Fruit fly (Drosophila melanogaster) whole organism, embryonic: ENCODE results near the gene CG15296.

Source experiments
- Aef1 ChIP-seq: fragments of 200-800 bp; sonication (Bioruptor generic); IDR thresholded peaks from 3 replicates; pipeline ENCODE4 v1.3.6; 2022; ENCODE audit warnings: missing biosample characterization, missing genetic modification characterization
- B-H2 ChIP-seq: fragments of 200-800 bp; sonication (Bioruptor generic); optimal IDR thresholded peaks from 2 replicates; lab custom pipeline; 2018; ENCODE audit warnings: missing biosample characterization, mild to moderate bottlenecking, missing genetic modification characterization
- CG10366 ChIP-seq: fragments of 200-800 bp; sonication (Bioruptor generic); IDR thresholded peaks from 2 replicates; pipeline ENCODE4 v1.3.6; 2022; ENCODE audit warnings: missing biosample characterization, missing genetic modification characterization
- CG10565 ChIP-seq: fragments of 200-800 bp; sonication (Bioruptor generic); optimal IDR thresholded peaks from 3 replicates; lab custom pipeline; 2016; ENCODE audit warnings: missing biosample characterization, mild to moderate bottlenecking, missing genetic modification characterization
- CG12391 ChIP-seq: fragments of 200-800 bp; sonication (Bioruptor generic); optimal IDR thresholded peaks from 3 replicates; lab custom pipeline; 2018; ENCODE audit warnings: missing biosample characterization, mild to moderate bottlenecking, missing genetic modification characterization, moderate library complexity
- CG12744 ChIP-seq: fragments of 200-800 bp; sonication (Bioruptor generic); optimal IDR thresholded peaks from 2 replicates; lab custom pipeline; 2016; ENCODE audit warnings: missing biosample characterization, missing genetic modification characterization
- CG12769 ChIP-seq: fragments of 200-800 bp; sonication (Bioruptor generic); optimal IDR thresholded peaks from 2 replicates; lab custom pipeline; 2019; ENCODE audit warnings: missing biosample characterization, mild to moderate bottlenecking, missing genetic modification characterization, moderate library complexity
- CG13894 ChIP-seq: fragments of 200-800 bp; sonication (Bioruptor generic); optimal IDR thresholded peaks from 3 replicates; lab custom pipeline; 2018; ENCODE audit warnings: missing biosample characterization, mild to moderate bottlenecking, missing genetic modification characterization, moderate library complexity
- CG1529 ChIP-seq: fragments of 200-800 bp; sonication (Bioruptor generic); optimal IDR thresholded peaks from 3 replicates; lab custom pipeline; 2018; ENCODE audit warnings: missing biosample characterization, missing genetic modification characterization
- CG15514 ChIP-seq: fragments of 200-800 bp; sonication (Bioruptor generic); optimal IDR thresholded peaks from 3 replicates; lab custom pipeline; 2017; ENCODE audit warnings: missing biosample characterization, missing genetic modification characterization, mild to moderate bottlenecking, moderate library complexity, missing genetic modification reagents
- CG17612 ChIP-seq: fragments of 200-800 bp; sonication (Bioruptor generic); IDR thresholded peaks from 2 replicates; pipeline ENCODE4 v1.3.6; 2022; ENCODE audit warnings: missing biosample characterization, missing genetic modification characterization
- CG17829 ChIP-seq: fragments of 200-800 bp; optimal IDR thresholded peaks from 2 replicates; lab custom pipeline; 2019; ENCODE audit warnings: missing biosample characterization, mild to moderate bottlenecking, missing genetic modification characterization, moderate library complexity
- CG2120 ChIP-seq: fragments of 200-800 bp; sonication (Bioruptor generic); optimal IDR thresholded peaks from 3 replicates; lab custom pipeline; 2016; ENCODE audit warnings: missing biosample characterization, missing genetic modification characterization
- CG2678 ChIP-seq: fragments of 200-800 bp; sonication (Bioruptor generic); optimal IDR thresholded peaks from 3 replicates; lab custom pipeline; 2019; ENCODE audit warnings: missing biosample characterization, mild to moderate bottlenecking, missing genetic modification characterization, moderate library complexity
- CG3281 ChIP-seq: fragments of 200-800 bp; sonication (Bioruptor generic); optimal IDR thresholded peaks from 3 replicates; lab custom pipeline; 2017; ENCODE audit warnings: missing biosample characterization, mild to moderate bottlenecking, missing genetic modification characterization
- CG34422 ChIP-seq: fragments of 200-800 bp; sonication (Bioruptor generic); IDR thresholded peaks from 3 replicates; pipeline ENCODE4 v1.3.6; 2022; ENCODE audit warnings: missing biosample characterization, missing genetic modification characterization
- CG4360 ChIP-seq: fragments of 200-800 bp; sonication (Bioruptor generic); IDR thresholded peaks from 2 replicates; pipeline ENCODE4 v1.3.6; 2022; ENCODE audit warnings: missing biosample characterization, missing genetic modification characterization
- CG4404 ChIP-seq: fragments of 200-800 bp; sonication (Bioruptor generic); IDR thresholded peaks from 2 replicates; pipeline ENCODE4 v1.3.6; 2022; ENCODE audit warnings: missing biosample characterization, missing genetic modification characterization
- CG8359 ChIP-seq: fragments of 200-800 bp; sonication (Bioruptor generic); optimal IDR thresholded peaks from 2 replicates; lab custom pipeline; 2017; ENCODE audit warnings: missing biosample characterization, mild to moderate bottlenecking, missing genetic modification characterization, borderline replicate concordance
- CG8478 ChIP-seq: fragments of >200 bp; optimal IDR thresholded peaks from 2 replicates; lab custom pipeline; 2018
- CG9609 ChIP-seq: fragments of 200-800 bp; sonication (Bioruptor generic); optimal IDR thresholded peaks from 3 replicates; lab custom pipeline; 2016; ENCODE audit warnings: missing biosample characterization, missing genetic modification characterization
- Camta ChIP-seq: fragments of 200-800 bp; sonication (Bioruptor generic); optimal IDR thresholded peaks from 2 replicates; lab custom pipeline; 2016; ENCODE audit warnings: missing biosample characterization, missing genetic modification characterization
- Dbx ChIP-seq: fragments of 200-800 bp; sonication (Bioruptor generic); IDR thresholded peaks from 3 replicates; pipeline ENCODE4 v1.3.6; 2022; ENCODE audit warnings: missing biosample characterization, missing genetic modification characterization
- Dip3 ChIP-seq: fragments of 200-800 bp; sonication (Bioruptor generic); optimal IDR thresholded peaks from 3 replicates; lab custom pipeline; 2016; ENCODE audit warnings: missing biosample characterization, missing genetic modification characterization
- E2f1 ChIP-seq: fragments of 200-800 bp; sonication (Bioruptor generic); IDR thresholded peaks from 2 replicates; pipeline ENCODE4 v1.3.6; 2022; ENCODE audit warnings: missing biosample characterization, missing genetic modification characterization
- HLH3B ChIP-seq: fragments of 200-800 bp; sonication (Bioruptor generic); IDR thresholded peaks from 2 replicates; pipeline ENCODE4 v1.3.6; 2022; ENCODE audit warnings: missing biosample characterization, missing genetic modification characterization
- Lim3 ChIP-seq: fragments of 200-800 bp; sonication (Bioruptor generic); IDR thresholded peaks from 2 replicates; pipeline ENCODE4 v1.3.6; 2022; ENCODE audit warnings: missing biosample characterization, missing genetic modification characterization
- Lpt ChIP-seq: fragments of >200 bp; optimal IDR thresholded peaks from 2 replicates; lab custom pipeline; 2018; ENCODE audit warnings: missing biosample characterization, missing genetic modification characterization
- NK7.1 ChIP-seq: fragments of 200-800 bp; sonication (Bioruptor generic); optimal IDR thresholded peaks from 3 replicates; lab custom pipeline; 2016; ENCODE audit warnings: missing biosample characterization, missing genetic modification characterization
- Poxn ChIP-seq: fragments of 200-800 bp; sonication (Bioruptor generic); IDR thresholded peaks from 2 replicates; pipeline ENCODE4 v1.3.6; 2022; ENCODE audit warnings: missing biosample characterization, missing genetic modification characterization
- Side ChIP-seq: fragments of 200-800 bp; sonication (Bioruptor generic); optimal IDR thresholded peaks from 2 replicates; lab custom pipeline; 2016; ENCODE audit warnings: missing biosample characterization, missing genetic modification characterization
- Stat92E ChIP-seq, 3 experiments: fragments of >200 bp in 2 of 3; fragments of 200-800 bp in 1 of 3; sonication (Bioruptor generic) in 1 of 3; optimal IDR thresholded peaks; 2 replicates each; lab custom pipeline; 2017 to 2019; ENCODE audit warnings: missing biosample characterization in 3 of 3, missing genetic modification characterization in 3 of 3, mild to moderate bottlenecking in 1 of 3, moderate library complexity in 1 of 3
- Usf ChIP-seq: fragments of 200-800 bp; sonication (Bioruptor generic); optimal IDR thresholded peaks from 2 replicates; lab custom pipeline; 2017; ENCODE audit warnings: missing genotype, missing biosample characterization, missing genetic modification characterization
- amos ChIP-seq: fragments of 200-800 bp; sonication (Bioruptor generic); IDR thresholded peaks from 2 replicates; pipeline ENCODE4 v1.3.6; 2022; ENCODE audit warnings: missing biosample characterization, missing genetic modification characterization; ENCODE audit not compliant: partially characterized antibody
- az2 ChIP-seq: fragments of 200-800 bp; sonication (Bioruptor generic); optimal IDR thresholded peaks from 3 replicates; lab custom pipeline; 2016; ENCODE audit warnings: missing biosample characterization, missing genetic modification characterization
- bowl ChIP-seq: fragments of 200-800 bp; sonication (Bioruptor generic); IDR thresholded peaks from 2 replicates; pipeline ENCODE4 v1.3.6; 2022; ENCODE audit warnings: missing biosample characterization, missing genetic modification characterization
- chm ChIP-seq: fragments of 200-800 bp; sonication (Bioruptor generic); IDR thresholded peaks from 2 replicates; pipeline ENCODE4 v1.3.6; 2022; ENCODE audit warnings: missing biosample characterization, missing genetic modification characterization
- dmrt11E ChIP-seq: fragments of 200-800 bp; sonication (Bioruptor generic); optimal IDR thresholded peaks from 3 replicates; lab custom pipeline; 2018; ENCODE audit warnings: missing biosample characterization, mild to moderate bottlenecking, missing genetic modification characterization, moderate library complexity
- dmrt99B ChIP-seq: fragments of 200-800 bp; sonication (Bioruptor generic); optimal IDR thresholded peaks from 2 replicates; lab custom pipeline; 2018; ENCODE audit warnings: missing biosample characterization, mild to moderate bottlenecking, missing genetic modification characterization, moderate library complexity
- her ChIP-seq: fragments of 200-800 bp; sonication (Bioruptor generic); optimal IDR thresholded peaks from 2 replicates; lab custom pipeline; 2016; ENCODE audit warnings: missing biosample characterization, missing genetic modification characterization
- insv ChIP-seq, 2 experiments: fragments of 200-800 bp; sonication (Bioruptor generic); optimal IDR thresholded peaks; 3 replicates each; lab custom pipeline; 2016 to 2018; ENCODE audit warnings: missing biosample characterization in 2 of 2, missing genetic modification characterization in 2 of 2
- jigr1 ChIP-seq: fragments of 200-800 bp; sonication (Bioruptor generic); IDR thresholded peaks from 3 replicates; pipeline ENCODE4 v1.3.6; 2022; ENCODE audit warnings: missing biosample characterization, missing genetic modification characterization
- kay ChIP-seq: fragments of 200-800 bp; sonication (Bioruptor generic); optimal IDR thresholded peaks from 2 replicates; lab custom pipeline; 2016; ENCODE audit warnings: missing biosample characterization, missing genetic modification characterization
- luna ChIP-seq: fragments of 200-800 bp; sonication (Bioruptor generic); optimal IDR thresholded peaks from 2 replicates; lab custom pipeline; 2016; ENCODE audit warnings: missing biosample characterization, missing genetic modification characterization
- oc ChIP-seq: fragments of 200-800 bp; sonication (Bioruptor generic); optimal IDR thresholded peaks from 2 replicates; lab custom pipeline; 2018; ENCODE audit warnings: missing biosample characterization, mild to moderate bottlenecking, missing genetic modification characterization, moderate library complexity
- pho ChIP-seq: fragments of 200-800 bp; sonication (Bioruptor generic); optimal IDR thresholded peaks from 2 replicates; lab custom pipeline; 2016; ENCODE audit warnings: missing biosample characterization, missing genetic modification characterization
- psq ChIP-seq: fragments of 200-800 bp; sonication (Bioruptor generic); optimal IDR thresholded peaks from 2 replicates; lab custom pipeline; 2017; ENCODE audit warnings: missing biosample characterization, missing genetic modification characterization
- row ChIP-seq: fragments of 200-800 bp; sonication (Bioruptor generic); IDR thresholded peaks from 3 replicates; pipeline ENCODE4 v1.3.6; 2022; ENCODE audit warnings: missing biosample characterization, missing genetic modification characterization
- sens ChIP-seq: fragments of 200-800 bp; sonication (Bioruptor generic); peaks from one replicate; lab custom pipeline; 2016; ENCODE audit warnings: missing biosample characterization, missing genetic modification characterization
- shn ChIP-seq: fragments of 200-800 bp; sonication (Bioruptor generic); optimal IDR thresholded peaks from 3 replicates; lab custom pipeline; 2016; ENCODE audit warnings: missing biosample characterization, missing genetic modification characterization
- stc ChIP-seq: fragments of 200-800 bp; sonication (Bioruptor generic); IDR thresholded peaks from 2 replicates; pipeline ENCODE4 v1.3.6; 2022; ENCODE audit warnings: missing biosample characterization, missing genetic modification characterization
- unc-4 ChIP-seq: fragments of 200-800 bp; sonication (Bioruptor generic); IDR thresholded peaks from 2 replicates; pipeline ENCODE4 v1.3.6; 2022; ENCODE audit warnings: missing biosample characterization, missing genetic modification characterization; ENCODE audit not compliant: partially characterized antibody
- wdn ChIP-seq: fragments of 200-800 bp; sonication (Bioruptor generic); IDR thresholded peaks from 2 replicates; pipeline ENCODE4 v1.3.6; 2022; ENCODE audit warnings: missing biosample characterization, missing genetic modification characterization

CG15296 gene

dm6 chrX:10595813-10596212 is 29.4 kb upstream of the CG15296 start, which contains the start of the genes Hmr and CG2124 (continued):
- no peak for TF ChIP-seq Camta
- TF ChIP-seq CG10565 (GFP tag; lab: Kevin White, UChicago): no peak
- no peak for TF ChIP-seq dmrt99B
- no peak for TF ChIP-seq CG12391 (tag; lab: Kevin White, UChicago)
- no peak for TF ChIP-seq kay (GFP tag; lab: Kevin White, UChicago)
- TF ChIP-seq NK7.1 (GFP tag; lab: Kevin White, UChicago): no peak
- TF ChIP-seq HLH3B (GFP tag; lab: Robert Waterston, UW): no peak
- no peak for TF ChIP-seq CG17612 (GFP tag; lab: Robert Waterston, UW)
- TF ChIP-seq CG2678 (tag; lab: Kevin White, UChicago): no peak
- TF ChIP-seq CG8478 (lab: Kevin White, UChicago): no peak
- TF ChIP-seq CG34422 (GFP tag; lab: Robert Waterston, UW): no peak
- no peak for TF ChIP-seq az2 (GFP tag; lab: Kevin White, UChicago)
- TF ChIP-seq CG12769 (tag; lab: Kevin White, UChicago): no peak
- no peak for TF ChIP-seq CG9609 (GFP tag; lab: Kevin White, UChicago)
- no peak for TF ChIP-seq CG12744 (GFP tag; lab: Kevin White, UChicago)
- TF ChIP-seq CG1529 (GFP tag; lab: Kevin White, UChicago): no peak
- no peak for TF ChIP-seq stc (GFP tag; lab: Robert Waterston, UW)
- peak; percentile 73 for TF ChIP-seq CG15514
- TF ChIP-seq shn (GFP tag; lab: Kevin White, UChicago): no peak
- TF ChIP-seq CG17829 (tag; lab: Kevin White, UChicago): no peak
- TF ChIP-seq insv (GFP tag; optimal IDR thresholded peaks at IDR 0.05; lab: Kevin White, UChicago): no peak
- TF ChIP-seq her (GFP tag; lab: Kevin White, UChicago): no peak
- no peak for TF ChIP-seq pho (GFP tag; lab: Kevin White, UChicago)
- TF ChIP-seq E2f1: no peak
- peak in 1 of 3 experiments; percentile 30 for TF ChIP-seq Stat92E (GFP tag; optimal IDR thresholded peaks at IDR 0.05; lab: Kevin White, UChicago)
- TF ChIP-seq row (GFP tag; lab: Robert Waterston, UW): 0 out of 3 replicates have a peak, but pooled peaks have one; percentile 15
- TF ChIP-seq CG4404 (GFP tag; lab: Robert Waterston, UW): no peak
- no peak for TF ChIP-seq Usf (GFP tag; lab: Kevin White, UChicago)
- no peak for TF ChIP-seq CG4360 (GFP tag; lab: Robert Waterston, UW)
- TF ChIP-seq Lim3 (GFP tag; lab: Robert Waterston, UW): no peak
- no peak for TF ChIP-seq CG2120 (GFP tag; lab: Kevin White, UChicago)
- TF ChIP-seq wdn (GFP tag; lab: Robert Waterston, UW): no peak
- no peak for TF ChIP-seq CG13894 (tag; lab: Kevin White, UChicago)
- no peak for TF ChIP-seq dmrt11E
- TF ChIP-seq Poxn (GFP tag; lab: Robert Waterston, UW): no peak
- TF ChIP-seq chm (GFP tag; lab: Robert Waterston, UW): no peak
- no peak for TF ChIP-seq oc (tag; lab: Kevin White, UChicago)
- TF ChIP-seq CG8359 (GFP tag; lab: Kevin White, UChicago): no peak
- TF ChIP-seq Dbx (GFP tag; lab: Robert Waterston, UW): no peak
- peak; percentile 59; the same call in 1 of the 2 replicates for TF ChIP-seq amos
- TF ChIP-seq bowl (GFP tag; lab: Robert Waterston, UW): no peak
- TF ChIP-seq sens (GFP tag; lab: Kevin White, UChicago): no peak
- no peak for TF ChIP-seq luna (GFP tag; lab: Kevin White, UChicago)
- TF ChIP-seq psq (GFP tag; lab: Kevin White, UChicago): no peak
- TF ChIP-seq B-H2 (GFP tag; lab: Kevin White, UChicago): no peak
- no peak for TF ChIP-seq CG10366 (GFP tag; lab: Robert Waterston, UW)
- no peak for TF ChIP-seq CG3281
- no peak for TF ChIP-seq Aef1
- TF ChIP-seq Dip3: no peak
- no peak for TF ChIP-seq Lpt (GFP tag; lab: Kevin White, UChicago)
- no peak for TF ChIP-seq jigr1 (GFP tag; lab: Robert Waterston, UW)
- no peak for TF ChIP-seq Side (GFP tag; lab: Kevin White, UChicago)
- peak; percentile 77 for TF ChIP-seq unc-4 (GFP tag; lab: Robert Waterston, UW)
